Fruit fly (Drosophila melanogaster): ENCODE results near the gene NPFR.

The NPFR gene

DNA sequence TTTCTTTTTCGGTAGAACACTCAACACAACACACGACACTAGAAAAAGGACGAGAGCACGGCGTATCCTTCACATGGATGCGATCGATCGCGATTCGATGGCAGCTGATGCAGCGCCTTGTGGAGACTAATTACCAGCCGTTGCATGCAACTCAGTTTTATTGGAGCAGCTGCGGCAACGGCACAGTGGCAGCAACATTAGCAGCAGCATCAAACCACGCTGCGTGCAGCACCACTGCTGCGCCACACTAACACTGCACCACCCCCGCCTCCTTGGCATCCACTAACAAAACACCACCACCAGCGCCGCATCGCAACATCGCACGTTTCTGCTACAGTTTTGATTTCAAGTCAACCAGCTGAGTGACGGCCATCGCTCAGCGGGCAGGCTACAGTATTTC, 34.6 kb downstream of the NPFR start, which contains the start of gene Osi4:
Gene Osi4, minus strand, starts transcription at position 101 of the 400 bp plus-strand sequence.
- no peak for TF ChIP-seq Dfd (GFP tag; optimal IDR thresholded peaks at IDR 0.05)
- TF ChIP-seq CG3726 (GFP tag; IDR thresholded peaks at IDR 0.05) = no peak
- TF ChIP-seq Fer2 (tag; optimal IDR thresholded peaks at IDR 0.05) = no peak
- no peak for TF ChIP-seq Rfx (GFP tag; IDR thresholded peaks at IDR 0.05)
- TF ChIP-seq crc (GFP tag; optimal IDR thresholded peaks at IDR 0.05) = no peak
- TF ChIP-seq org-1 (GFP tag; optimal IDR thresholded peaks at IDR 0.05) = no peak
- no peak for TF ChIP-seq Side (GFP tag; optimal IDR thresholded peaks at IDR 0.05)
- TF ChIP-seq danr (GFP tag; IDR thresholded peaks at IDR 0.05) = no peak
- TF ChIP-seq kay (GFP tag; optimal IDR thresholded peaks at IDR 0.05) = no peak
- no peak for TF ChIP-seq oc (tag; optimal IDR thresholded peaks at IDR 0.05)
- TF ChIP-seq CG13775 (GFP tag; optimal IDR thresholded peaks at IDR 0.05) = no peak
- no peak for TF ChIP-seq CG13624 (GFP tag; optimal IDR thresholded peaks at IDR 0.05)
- no peak for TF ChIP-seq CG30020 (tag; optimal IDR thresholded peaks at IDR 0.05)
- TF ChIP-seq disco-r (GFP tag; optimal IDR thresholded peaks at IDR 0.05) = no peak

DNA sequence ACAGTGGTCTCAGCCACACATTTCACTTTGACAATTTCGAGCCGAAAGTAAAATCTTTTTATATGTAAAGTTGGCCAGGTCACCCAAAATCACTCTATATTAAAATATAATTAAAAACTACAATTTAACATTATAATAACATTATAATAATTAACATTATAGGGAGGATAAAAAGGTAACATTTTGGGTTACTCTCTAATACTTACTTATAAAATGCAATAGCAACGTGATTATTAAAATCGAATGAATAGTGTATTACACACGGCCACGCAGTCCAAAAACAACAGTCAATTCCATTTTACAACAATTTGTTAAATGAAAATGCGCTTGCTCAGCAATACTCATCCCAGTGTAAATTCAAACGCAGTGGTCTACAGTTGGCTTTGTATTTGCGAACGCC, 35.0 kb downstream of the NPFR start:
- TF ChIP-seq CG7839 (tag; optimal IDR thresholded peaks at IDR 0.05) = peak; percentile 16
- TF ChIP-seq CG31388 (GFP tag; optimal IDR thresholded peaks at IDR 0.05) = no peak
- no peak for TF ChIP-seq kay (GFP tag; optimal IDR thresholded peaks at IDR 0.05)
- TF ChIP-seq CG1602 (GFP tag; optimal IDR thresholded peaks at IDR 0.05) = no peak
- TF ChIP-seq Sry-β (GFP tag; optimal IDR thresholded peaks at IDR 0.05) = no peak
- no peak for TF ChIP-seq ap (GFP tag; IDR thresholded peaks at IDR 0.05)
- peak; percentile 13 for TF ChIP-seq CG2678 (tag; optimal IDR thresholded peaks at IDR 0.05)
- TF ChIP-seq CG10147 (GFP tag; optimal IDR thresholded peaks at IDR 0.05) = no peak
- no peak for TF ChIP-seq Side (GFP tag; optimal IDR thresholded peaks at IDR 0.05)
- TF ChIP-seq Sox102F (GFP tag; optimal IDR thresholded peaks at IDR 0.05) = peak; percentile 1
- TF ChIP-seq CG17361 (GFP tag; IDR thresholded peaks at IDR 0.05) = 0 out of 3 replicates have a peak, but pooled peaks have one; percentile 31
- TF ChIP-seq Sox100B (GFP tag; optimal IDR thresholded peaks at IDR 0.05) = peak; percentile 16
- TF ChIP-seq sens (GFP tag) = peak; percentile 49
- peak; percentile 17 for TF ChIP-seq dmrt99B (tag; optimal IDR thresholded peaks at IDR 0.05)
- no peak for TF ChIP-seq Fer2 (tag; optimal IDR thresholded peaks at IDR 0.05)
- TF ChIP-seq Bteb2 (GFP tag; optimal IDR thresholded peaks at IDR 0.05) = no peak
- peak; percentile 31 for TF ChIP-seq CG18262 (tag; optimal IDR thresholded peaks at IDR 0.05)
- no peak for TF ChIP-seq Atf-2 (GFP tag; optimal IDR thresholded peaks at IDR 0.05)
- TF ChIP-seq row (GFP tag; IDR thresholded peaks at IDR 0.05) = 0 out of 3 replicates have a peak, but pooled peaks have one; percentile 6
- TF ChIP-seq nmo (GFP tag; optimal IDR thresholded peaks at IDR 0.05) = peak; percentile 6
- TF ChIP-seq CG11504 (tag; optimal IDR thresholded peaks at IDR 0.05) = peak; percentile 40
- TF ChIP-seq Gsc (GFP tag; IDR thresholded peaks at IDR 0.05) = no peak
- no peak for TF ChIP-seq sob (GFP tag; IDR thresholded peaks at IDR 0.05)
- peak; percentile 26 for TF ChIP-seq phol (tag; optimal IDR thresholded peaks at IDR 0.05)
- TF ChIP-seq p53 (GFP tag; optimal IDR thresholded peaks at IDR 0.05) = no peak
- no peak for TF ChIP-seq CG7786 (GFP tag; optimal IDR thresholded peaks at IDR 0.05)
- peak; percentile 33 for TF ChIP-seq gem (tag; optimal IDR thresholded peaks at IDR 0.05)
- no peak for TF ChIP-seq CG17385 (GFP tag; optimal IDR thresholded peaks at IDR 0.05)
- TF ChIP-seq disco-r (GFP tag; optimal IDR thresholded peaks at IDR 0.05) = no peak
- no peak for TF ChIP-seq D (optimal IDR thresholded peaks at IDR 0.05)
- TF ChIP-seq D (GFP tag; optimal IDR thresholded peaks at IDR 0.05) = peak; percentile 3
- TF ChIP-seq E2f1 (GFP tag; IDR thresholded peaks at IDR 0.05) = no peak
- TF ChIP-seq E2f2 (GFP tag; IDR thresholded peaks at IDR 0.05) = no peak

Measured in whole organism, embryonic.